Worm (Caenorhabditis elegans) whole organism, midembryonic: ENCODE results near the gene C06E1.1.

ENCODE experiments used
- cog-1 ChIP-seq: sonication (generic microtip); optimal IDR thresholded peaks from 2 replicates; lab custom pipeline; 2016; ENCODE audit warnings: missing genetic modification characterization, missing compliant biosample characterization
- flt-1 ChIP-seq: fragments of 200-800 bp; sonication (Bioruptor generic); IDR thresholded peaks from 2 replicates; pipeline ENCODE4 v1.3.6; 2022; ENCODE audit warnings: missing genetic modification characterization, missing compliant biosample characterization
- klf-2 ChIP-seq: fragments of 200-800 bp; sonication (Bioruptor generic); conservative IDR thresholded peaks from 2 replicates; pipeline ENCODE4 v1.3.6; 2022; ENCODE audit warnings: missing genetic modification reagents, missing genetic modification characterization, missing compliant biosample characterization
- med-1 ChIP-seq: sonication (generic microtip); optimal IDR thresholded peaks from 2 replicates; lab custom pipeline; 2017; ENCODE audit warnings: missing genetic modification characterization, mild to moderate bottlenecking, missing compliant biosample characterization, antibody characterized with exemption, missing genetic modification reagents; ENCODE audit not compliant: insufficient read depth
- ref-1 ChIP-seq: fragments of 200-800 bp; sonication (Bioruptor generic); conservative IDR thresholded peaks from 2 replicates; pipeline ENCODE4 v1.3.6; 2022; ENCODE audit warnings: missing genetic modification reagents, missing genetic modification characterization, missing compliant biosample characterization
- tab-1 ChIP-seq: fragments of 200-800 bp; sonication (Bioruptor generic); IDR thresholded peaks from 2 replicates; pipeline ENCODE4 v1.3.6; 2022; ENCODE audit warnings: missing genetic modification characterization, missing compliant biosample characterization
- ztf-23 ChIP-seq: fragments of 200-800 bp; sonication (Bioruptor generic); IDR thresholded peaks from 2 replicates; pipeline ENCODE4 v1.3.6; 2022; ENCODE audit warnings: missing genetic modification reagents, missing genetic modification characterization, missing compliant biosample characterization
- ztf-29 ChIP-seq: fragments of 200-800 bp; sonication (Bioruptor generic); IDR thresholded peaks from 2 replicates; pipeline ENCODE4 v1.3.6; 2022; ENCODE audit warnings: missing genetic modification reagents, missing genetic modification characterization, missing compliant biosample characterization

- TF ChIP-seq med-1 (no peak), ztf-29 (GFP tag; lab: Robert Waterston, UW) (no peak), klf-2 (GFP tag; lab: Robert Waterston, UW) (no peak), ref-1 (GFP tag; lab: Robert Waterston, UW) (no peak), ztf-23 (GFP tag; lab: Robert Waterston, UW) (no peak), cog-1 (no peak), tab-1 (no peak), flt-1 (no peak)
These were observed 12.9 kb downstream of the C06E1.1 start, which contains the start of gene C13G5.2 for ce11 chrIII:8618412-8618960.
